Worm (Caenorhabditis elegans) whole organism, L1 larva: ENCODE measurements around the gene K02E7.7.

ENCODE experiments used
- C34B4.2 ChIP-seq: sonication (generic microtip); optimal IDR thresholded peaks from 2 replicates; lab custom pipeline; 2017; ENCODE audit warnings: mild to moderate bottlenecking, missing genetic modification characterization, missing compliant biosample characterization
- Y116A8C.19 ChIP-seq: sonication (generic microtip); optimal IDR thresholded peaks from 2 replicates; lab custom pipeline; 2016; ENCODE audit warnings: missing compliant biosample characterization, missing genetic modification characterization, borderline replicate concordance
- aha-1 ChIP-seq: fragments of 150-350 bp; optimal IDR thresholded peaks from 2 replicates; lab custom pipeline; 2014; ENCODE audit warnings: missing biosample characterization, missing genetic modification characterization
- alr-1 ChIP-seq: fragments of 200-800 bp; sonication (Bioruptor generic); optimal IDR thresholded peaks from 2 replicates; lab custom pipeline; 2018; ENCODE audit warnings: borderline replicate concordance, mild to moderate bottlenecking, missing genetic modification characterization, missing compliant biosample characterization
- blmp-1 ChIP-seq: fragments of 150-350 bp; optimal IDR thresholded peaks from 2 replicates; lab custom pipeline; 2014; ENCODE audit warnings: missing biosample characterization, missing genetic modification characterization
- ceh-88 ChIP-seq: fragments of 200-800 bp; sonication (Bioruptor generic); IDR thresholded peaks from 2 replicates; pipeline ENCODE4 v1.3.6; 2022; ENCODE audit warnings: missing genetic modification characterization, missing compliant biosample characterization
- dpl-1 ChIP-seq, 3 experiments: fragments of 150-350 bp in 2 of 3; sonication (generic microtip) in 1 of 3; optimal IDR thresholded peaks; 2 replicates each; lab custom pipeline; 2014 to 2017; ENCODE audit warnings: missing biosample characterization in 3 of 3, missing genetic modification characterization in 3 of 3, missing genetic modification reagents in 3 of 3
- efl-1 ChIP-seq, 4 experiments: fragments of 150-350 bp; optimal IDR thresholded peaks in 3 of 4; peaks in 1 of 4; 1 replicate in 1 of 4; 2 replicates in 3 of 4; lab custom pipeline; 2014; ENCODE audit warnings: missing biosample characterization in 2 of 4, missing genetic modification characterization in 2 of 4, missing genetic modification reagents in 2 of 4
- egl-27 ChIP-seq, 2 experiments: fragments of 150-350 bp in 1 of 2; sonication (generic microtip); optimal IDR thresholded peaks; 3 replicates each; lab custom pipeline; 2017 to 2018; ENCODE audit warnings: missing biosample characterization in 2 of 2, missing genetic modification characterization in 2 of 2, missing genetic modification reagents in 2 of 2
- elt-2 ChIP-seq: sonication (generic microtip); optimal IDR thresholded peaks from 2 replicates; lab custom pipeline; 2016; ENCODE audit warnings: missing genetic modification characterization, mild to moderate bottlenecking, inconsistent platforms, missing compliant biosample characterization, missing genetic modification reagents
- elt-3 ChIP-seq, 6 experiments: fragments of 150-350 bp in 1 of 6; sonication (generic microtip); optimal IDR thresholded peaks; 2 replicates each; lab custom pipeline; 2017 to 2018; ENCODE audit warnings: missing biosample characterization in 6 of 6, missing genetic modification characterization in 6 of 6, inconsistent platforms in 1 of 6
- fkh-8 ChIP-seq: sonication (generic microtip); optimal IDR thresholded peaks from 2 replicates; lab custom pipeline; 2016; ENCODE audit warnings: mild to moderate bottlenecking, missing genetic modification characterization, missing compliant biosample characterization
- grh-1 ChIP-seq: fragments of 200-800 bp; sonication (Bioruptor generic); IDR thresholded peaks from 2 replicates; pipeline ENCODE4 v1.3.6; 2022; ENCODE audit warnings: missing genetic modification reagents, missing genetic modification characterization, missing compliant biosample characterization
- hlh-4 ChIP-seq: sonication (generic microtip); optimal IDR thresholded peaks from 2 replicates; lab custom pipeline; 2016; ENCODE audit warnings: mild to moderate bottlenecking, missing genetic modification characterization, missing compliant biosample characterization
- irx-1 ChIP-seq: sonication (generic microtip); optimal IDR thresholded peaks from 2 replicates; lab custom pipeline; 2016; ENCODE audit warnings: missing genetic modification characterization, missing compliant biosample characterization
- jun-1 ChIP-seq: fragments of 150-350 bp; optimal IDR thresholded peaks from 2 replicates; lab custom pipeline; 2014; ENCODE audit warnings: missing biosample characterization, missing genetic modification reagents, missing genetic modification characterization
- lin-14 ChIP-seq: fragments of 200-800 bp; sonication (Bioruptor generic); optimal IDR thresholded peaks from 2 replicates; lab custom pipeline; 2018; ENCODE audit warnings: mild to moderate bottlenecking, missing genetic modification characterization, moderate library complexity, missing compliant biosample characterization
- lin-15B ChIP-seq: fragments of 150-350 bp; sonication (generic microtip); optimal IDR thresholded peaks from 3 replicates; lab custom pipeline; 2014; ENCODE audit warnings: missing biosample characterization, missing genetic modification characterization
- lin-35 ChIP-seq, 2 experiments: fragments of 150-350 bp; optimal IDR thresholded peaks; 2 replicates each; lab custom pipeline; 2014; ENCODE audit warnings: missing biosample characterization in 2 of 2, missing genetic modification characterization in 2 of 2, missing genetic modification reagents in 2 of 2
- lin-39 ChIP-seq: fragments of 150-350 bp; optimal IDR thresholded peaks from 2 replicates; lab custom pipeline; 2014; ENCODE audit warnings: missing biosample characterization, missing genetic modification reagents, missing genetic modification characterization
- mef-2 ChIP-seq: fragments of 150-350 bp; optimal IDR thresholded peaks from 2 replicates; lab custom pipeline; 2014; ENCODE audit warnings: missing biosample characterization, missing genetic modification characterization
- mep-1 ChIP-seq: fragments of 150-350 bp; optimal IDR thresholded peaks from 2 replicates; lab custom pipeline; 2014; ENCODE audit warnings: missing biosample characterization, missing genetic modification characterization
- nhr-20 ChIP-seq: sonication (generic microtip); optimal IDR thresholded peaks from 2 replicates; lab custom pipeline; 2016; ENCODE audit warnings: mild to moderate bottlenecking, missing genetic modification characterization, missing compliant biosample characterization
- nhr-71 ChIP-seq: sonication (generic microtip); optimal IDR thresholded peaks from 2 replicates; lab custom pipeline; 2016; ENCODE audit warnings: mild to moderate bottlenecking, missing genetic modification characterization, moderate library complexity, missing compliant biosample characterization
- nhr-76 ChIP-seq: sonication (generic microtip); optimal IDR thresholded peaks from 2 replicates; lab custom pipeline; 2017; ENCODE audit warnings: missing biosample characterization, missing genetic modification characterization
- nhr-77 ChIP-seq: fragments of 150-350 bp; optimal IDR thresholded peaks from 2 replicates; lab custom pipeline; 2014; ENCODE audit warnings: missing biosample characterization, missing genetic modification characterization
- nhr-84 ChIP-seq: sonication (generic microtip); optimal IDR thresholded peaks from 2 replicates; lab custom pipeline; 2017; ENCODE audit warnings: missing biosample characterization, missing genetic modification characterization
- nhr-90 ChIP-seq: sonication (generic microtip); optimal IDR thresholded peaks from 2 replicates; lab custom pipeline; 2016; ENCODE audit warnings: mild to moderate bottlenecking, missing genetic modification characterization, missing compliant biosample characterization; ENCODE audit not compliant: poor library complexity
- pag-3 ChIP-seq: sonication (generic microtip); optimal IDR thresholded peaks from 2 replicates; lab custom pipeline; 2017; ENCODE audit warnings: missing genetic modification characterization, mild to moderate bottlenecking, missing compliant biosample characterization, antibody characterized with exemption, borderline replicate concordance; ENCODE audit not compliant: insufficient read depth
- pax-3 ChIP-seq: fragments of 200-800 bp; sonication (Bioruptor generic); optimal IDR thresholded peaks from 2 replicates; lab custom pipeline; 2018; ENCODE audit warnings: mild to moderate bottlenecking, missing genetic modification characterization, moderate library complexity, missing compliant biosample characterization
- pqm-1 ChIP-seq: sonication (generic microtip); optimal IDR thresholded peaks from 3 replicates; lab custom pipeline; 2017; ENCODE audit warnings: missing biosample characterization, missing genetic modification characterization
- sox-4 ChIP-seq: sonication (generic microtip); optimal IDR thresholded peaks from 2 replicates; lab custom pipeline; 2016; ENCODE audit warnings: missing genetic modification characterization, missing compliant biosample characterization
- tlp-1 ChIP-seq: fragments of 150-350 bp; optimal IDR thresholded peaks from 2 replicates; lab custom pipeline; 2014; ENCODE audit warnings: missing biosample characterization, missing genetic modification characterization
- unc-98 ChIP-seq: fragments of 200-800 bp; sonication (Bioruptor generic); IDR thresholded peaks from 2 replicates; pipeline ENCODE4 v1.3.6; 2022; ENCODE audit warnings: missing genetic modification characterization, missing compliant biosample characterization
- vab-15 ChIP-seq: sonication (generic microtip); optimal IDR thresholded peaks from 2 replicates; lab custom pipeline; 2017; ENCODE audit warnings: missing genotype, mild to moderate bottlenecking, missing genetic modification characterization, missing compliant biosample characterization
- ztf-11 ChIP-seq, 2 experiments: sonication (generic microtip); optimal IDR thresholded peaks; 2 replicates each; lab custom pipeline; 2016 to 2017; ENCODE audit warnings: missing genetic modification characterization in 2 of 2, missing biosample characterization in 1 of 2, missing compliant biosample characterization in 1 of 2
- ztf-4 ChIP-seq: fragments of 150-350 bp; optimal IDR thresholded peaks from 2 replicates; lab custom pipeline; 2014; ENCODE audit warnings: missing biosample characterization, missing genetic modification characterization

Gene K02E7.7

ce11 chrII:1046937-1047336 lies 7.9 kb upstream of the K02E7.7 start:
- TF ChIP-seq efl-1 (optimal IDR thresholded peaks at IDR 0.05; lab: Kevin White, UChicago) = no peak
- TF ChIP-seq efl-1 (GFP tag; optimal IDR thresholded peaks at IDR 0.05 in 1 of 2; lab: Kevin White, UChicago) = peak in 1 of 2 experiments; percentile 34
- no peak for TF ChIP-seq alr-1 (tag; lab: Kevin White, UChicago)

- TF ChIP-seq alr-1 (tag; lab: Kevin White, UChicago) (no peak), grh-1 (no peak), aha-1 (tag; lab: Kevin White, UChicago) (no peak), ztf-4 (no peak), nhr-76 (tag; lab: Kevin White, UChicago) (no peak), egl-27 (tag; optimal IDR thresholded peaks at IDR 0.05; lab: Kevin White, UChicago) (no peak), tlp-1 (no peak), mep-1 (no peak), C34B4.2 (tag; lab: Kevin White, UChicago) (no peak), nhr-84 (tag; lab: Kevin White, UChicago) (no peak), lin-39 (no peak), unc-98 (GFP tag; lab: Robert Waterston, UW) (no peak), jun-1 (tag; lab: Kevin White, UChicago) (no peak), lin-35 (GFP tag; optimal IDR thresholded peaks at IDR 0.05; lab: Kevin White, UChicago) (no peak), nhr-77 (tag; lab: Kevin White, UChicago) (no peak), vab-15 (tag; lab: Kevin White, UChicago) (no peak), mef-2 (tag; lab: Kevin White, UChicago) (no peak), efl-1 (optimal IDR thresholded peaks at IDR 0.05; lab: Kevin White, UChicago) (no peak), efl-1 (GFP tag; optimal IDR thresholded peaks at IDR 0.05 in 1 of 2; lab: Kevin White, UChicago) (no peak), pag-3 (tag; lab: Kevin White, UChicago) (no peak)
Measured at ce11 chrII:1049849-1050248, 5.0 kb upstream of the K02E7.7 start, which contains the start of gene fbxb-40. Gene fbxb-40 (minus strand): TSS chrII:1049949.

- no peak for TF ChIP-seq irx-1 (tag; lab: Kevin White, UChicago)
- no peak for TF ChIP-seq ztf-4
- TF ChIP-seq elt-3 (tag; optimal IDR thresholded peaks at IDR 0.05; lab: Kevin White, UChicago) = peak in 5 of 6 experiments; percentile 9 to 71 (median 41)
- TF ChIP-seq egl-27 (tag; optimal IDR thresholded peaks at IDR 0.05; lab: Kevin White, UChicago) = no peak
- no peak for TF ChIP-seq aha-1 (tag; lab: Kevin White, UChicago)
- peak; percentile 51 for TF ChIP-seq nhr-71 (tag; lab: Kevin White, UChicago)
- TF ChIP-seq fkh-8 = no peak
- TF ChIP-seq ztf-11 (tag; optimal IDR thresholded peaks at IDR 0.05; lab: Kevin White, UChicago) = no peak
- no peak for TF ChIP-seq hlh-4 (tag; lab: Kevin White, UChicago)
- TF ChIP-seq dpl-1 (GFP tag; optimal IDR thresholded peaks at IDR 0.05; lab: Kevin White, UChicago) = no peak
- TF ChIP-seq unc-98 (GFP tag; lab: Robert Waterston, UW) = no peak
- TF ChIP-seq pax-3 (tag; lab: Kevin White, UChicago) = no peak
- peak; percentile 2 for TF ChIP-seq pqm-1 (tag; lab: Kevin White, UChicago)
- peak; percentile 3 for TF ChIP-seq nhr-90 (tag; lab: Kevin White, UChicago)
- TF ChIP-seq lin-15B = no peak
- no peak for TF ChIP-seq nhr-76 (tag; lab: Kevin White, UChicago)
- TF ChIP-seq elt-2 (tag; lab: Kevin White, UChicago) = peak; percentile 99
- TF ChIP-seq sox-4 (tag; lab: Kevin White, UChicago) = no peak
- TF ChIP-seq Y116A8C.19 = no peak
- peak; percentile 46 for TF ChIP-seq lin-14
- TF ChIP-seq blmp-1 = no peak
- TF ChIP-seq nhr-20 (tag; lab: Kevin White, UChicago) = peak; percentile 45
- TF ChIP-seq ceh-88 (GFP tag; lab: Robert Waterston, UW) = no peak
Measured at ce11 chrII:1056844-1057243, 2.0 kb downstream of the K02E7.7 start.
